Fruit fly (Drosophila melanogaster) whole organism, adult: ENCODE measurements around the gene CG13287.

Experiments
- CG11617 ChIP-seq: fragments of 200-800 bp; sonication (Bioruptor generic); optimal IDR thresholded peaks from 2 replicates; lab custom pipeline; 2017; ENCODE audit warnings: mild to moderate bottlenecking, missing biosample characterization, missing genetic modification reagents, missing genetic modification characterization
- CG12768 ChIP-seq: fragments of 200-800 bp; sonication (Bioruptor generic); optimal IDR thresholded peaks from 2 replicates; lab custom pipeline; 2017; ENCODE audit warnings: missing biosample characterization, missing genetic modification characterization, mild to moderate bottlenecking, moderate library complexity, missing genetic modification reagents
- CG14711 ChIP-seq: fragments of 200-800 bp; sonication (Bioruptor generic); optimal IDR thresholded peaks from 2 replicates; lab custom pipeline; 2018; ENCODE audit warnings: missing biosample characterization, mild to moderate bottlenecking, missing genetic modification characterization, moderate library complexity
- CG1620 ChIP-seq: fragments of 200-800 bp; sonication (Bioruptor generic); optimal IDR thresholded peaks from 2 replicates; lab custom pipeline; 2016; ENCODE audit warnings: missing biosample characterization, missing genetic modification characterization
- CG33017 ChIP-seq: fragments of 200-800 bp; sonication (Bioruptor generic); optimal IDR thresholded peaks from 2 replicates; lab custom pipeline; 2018; ENCODE audit warnings: missing biosample characterization, mild to moderate bottlenecking, missing genetic modification characterization, moderate library complexity
- CG5204 ChIP-seq: fragments of 200-800 bp; sonication (Bioruptor generic); optimal IDR thresholded peaks from 2 replicates; lab custom pipeline; 2016; ENCODE audit warnings: missing biosample characterization, missing genetic modification characterization
- CG7045 ChIP-seq: fragments of 200-800 bp; sonication (Bioruptor generic); optimal IDR thresholded peaks from 2 replicates; lab custom pipeline; 2017; ENCODE audit warnings: missing biosample characterization, mild to moderate bottlenecking, missing genetic modification characterization
- CG7101 ChIP-seq: fragments of 200-800 bp; sonication (Bioruptor generic); optimal IDR thresholded peaks from 2 replicates; lab custom pipeline; 2018; ENCODE audit warnings: missing biosample characterization, mild to moderate bottlenecking, missing genetic modification characterization, moderate library complexity
- Clk ChIP-seq: fragments of 200-800 bp; sonication (Bioruptor generic); optimal IDR thresholded peaks from 2 replicates; lab custom pipeline; 2017; ENCODE audit warnings: missing biosample characterization, missing genetic modification characterization
- Crg-1 ChIP-seq: fragments of 200-800 bp; sonication (Bioruptor generic); optimal IDR thresholded peaks from 2 replicates; lab custom pipeline; 2016; ENCODE audit warnings: missing biosample characterization, missing genetic modification characterization
- Hr96 ChIP-seq: fragments of 200-800 bp; sonication (Bioruptor generic); optimal IDR thresholded peaks from 2 replicates; lab custom pipeline; 2016; ENCODE audit warnings: missing biosample characterization, missing genetic modification characterization
- Mnt ChIP-seq: fragments of 200-800 bp; sonication (Bioruptor generic); optimal IDR thresholded peaks from 2 replicates; lab custom pipeline; 2016; ENCODE audit warnings: missing biosample characterization, mild to moderate bottlenecking, missing genetic modification characterization
- bab1 ChIP-seq: fragments of 200-800 bp; sonication (Bioruptor generic); optimal IDR thresholded peaks from 3 replicates; lab custom pipeline; 2019; ENCODE audit warnings: missing biosample characterization, mild to moderate bottlenecking, missing genetic modification characterization, moderate library complexity
- cic ChIP-seq: fragments of 200-800 bp; sonication (Bioruptor generic); optimal IDR thresholded peaks from 2 replicates; lab custom pipeline; 2017; ENCODE audit warnings: missing biosample characterization, mild to moderate bottlenecking, missing genetic modification characterization, moderate library complexity
- cnc ChIP-seq, 2 experiments: fragments of >200 bp; optimal IDR thresholded peaks; 2 replicates each; lab custom pipeline; 2017
- kay ChIP-seq: fragments of 200-800 bp; sonication (Bioruptor generic); peaks from one replicate; lab custom pipeline; 2016; ENCODE audit warnings: missing biosample characterization, missing genetic modification characterization, borderline replicate concordance
- ovo ChIP-seq: fragments of 200-800 bp; sonication (Bioruptor generic); optimal IDR thresholded peaks from 2 replicates; lab custom pipeline; 2016; ENCODE audit warnings: missing biosample characterization, missing genetic modification characterization
- pad ChIP-seq: fragments of 200-800 bp; sonication (Bioruptor generic); optimal IDR thresholded peaks from 3 replicates; lab custom pipeline; 2017; ENCODE audit warnings: missing biosample characterization, missing genetic modification characterization, mild to moderate bottlenecking, moderate library complexity, missing genetic modification reagents
- tj ChIP-seq: fragments of 200-800 bp; sonication (Bioruptor generic); optimal IDR thresholded peaks from 3 replicates; lab custom pipeline; 2017; ENCODE audit warnings: missing biosample characterization, mild to moderate bottlenecking, missing genetic modification characterization, moderate library complexity
- toe ChIP-seq: fragments of 200-800 bp; sonication (Bioruptor generic); optimal IDR thresholded peaks from 2 replicates; lab custom pipeline; 2016; ENCODE audit warnings: missing biosample characterization, missing genetic modification characterization

The CG13287 gene

dm6 chr3L:5907077-5907476 is 25.0 kb downstream of the CG13287 start, which contains the start of gene CG13288:
TSS of gene CG13288 (plus strand) at chr3L:5907381.
- no peak for TF ChIP-seq CG5204 (GFP tag; lab: Kevin White, UChicago)
- no peak for TF ChIP-seq Crg-1 (GFP tag; lab: Kevin White, UChicago)
- TF ChIP-seq CG12768: no peak
- TF ChIP-seq CG7045 (GFP tag; lab: Kevin White, UChicago): no peak
- no peak for TF ChIP-seq Mnt
- no peak for TF ChIP-seq kay (GFP tag; lab: Kevin White, UChicago)
- no peak for TF ChIP-seq cic (GFP tag; lab: Kevin White, UChicago)
- TF ChIP-seq Clk (GFP tag; lab: Kevin White, UChicago): no peak
- TF ChIP-seq toe (GFP tag; lab: Kevin White, UChicago): no peak
- TF ChIP-seq CG7101 (tag; lab: Kevin White, UChicago): no peak
- TF ChIP-seq CG11617 (GFP tag; lab: Kevin White, UChicago): no peak
- TF ChIP-seq cnc (optimal IDR thresholded peaks at IDR 0.05; lab: Kevin White, UChicago): no peak
- no peak for TF ChIP-seq tj (GFP tag; lab: Kevin White, UChicago)
- no peak for TF ChIP-seq bab1
- TF ChIP-seq pad (GFP tag; lab: Kevin White, UChicago): no peak
- no peak for TF ChIP-seq CG14711 (tag; lab: Kevin White, UChicago)
- no peak for TF ChIP-seq CG1620
- TF ChIP-seq ovo (GFP tag; lab: Kevin White, UChicago): no peak

- TF ChIP-seq Crg-1 (GFP tag; lab: Kevin White, UChicago) (no peak), Clk (GFP tag; lab: Kevin White, UChicago) (no peak), CG33017 (no peak), CG5204 (GFP tag; lab: Kevin White, UChicago) (no peak), CG12768 (no peak), cic (GFP tag; lab: Kevin White, UChicago) (peak; percentile 12), bab1 (no peak)
These were observed 38.7 kb downstream of the CG13287 start for dm6 chr3L:5920778-5921177.

dm6 chr3L:5921216-5921615 is 39.1 kb downstream of the CG13287 start, which contains the start of gene PXo:
TSS of gene PXo (minus strand) at chr3L:5921316.
- TF ChIP-seq CG5204 (GFP tag; lab: Kevin White, UChicago) (no peak), pad (GFP tag; lab: Kevin White, UChicago) (no peak), CG12768 (no peak), CG1620 (no peak), CG33017 (no peak), CG7101 (tag; lab: Kevin White, UChicago) (no peak), cnc (optimal IDR thresholded peaks at IDR 0.05; lab: Kevin White, UChicago) (no peak), CG14711 (tag; lab: Kevin White, UChicago) (no peak), cic (GFP tag; lab: Kevin White, UChicago) (no peak)

DNA sequence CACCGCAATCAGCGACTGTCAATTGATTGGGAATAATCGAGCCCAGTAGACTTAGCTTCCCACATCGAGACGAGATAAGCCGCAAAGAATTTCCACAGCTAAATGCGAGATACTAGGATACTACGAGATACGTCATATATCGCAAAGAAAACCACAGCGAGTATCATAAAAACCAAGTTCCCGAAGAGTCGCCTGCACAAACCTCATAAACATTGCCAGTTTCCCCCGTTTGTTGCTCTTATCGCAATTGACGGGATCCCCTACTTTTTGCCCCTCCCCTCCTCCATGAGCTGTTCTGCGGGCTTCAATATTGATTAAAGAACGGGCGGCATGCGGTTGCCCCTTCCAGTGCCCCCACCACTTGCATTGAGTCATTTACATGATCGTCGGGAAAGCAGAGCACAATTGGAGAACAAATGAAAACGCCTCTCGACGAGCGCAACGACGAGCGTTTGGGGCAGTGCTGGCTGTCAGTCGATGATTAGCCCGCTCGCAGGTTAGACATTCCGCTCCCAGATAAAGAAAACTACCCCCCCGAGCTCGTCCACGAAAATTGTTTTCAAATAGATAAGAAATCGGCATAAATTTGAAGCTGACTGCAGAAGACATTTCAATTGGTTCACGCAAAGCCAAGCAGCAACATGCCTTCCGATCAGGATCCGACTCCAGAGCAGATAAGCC is 40.0 kb downstream of the CG13287 start, which contains the start of gene CG32407:
CG32407 (plus strand) TSS at position 51 of the 681 bp plus-strand sequence.
- TF ChIP-seq cic (GFP tag; lab: Kevin White, UChicago): peak; percentile 59
- TF ChIP-seq toe (GFP tag; lab: Kevin White, UChicago): peak; percentile 8
- TF ChIP-seq CG12768: peak; percentile 45
- no peak for TF ChIP-seq Clk (GFP tag; lab: Kevin White, UChicago)
- no peak for TF ChIP-seq CG14711 (tag; lab: Kevin White, UChicago)
- TF ChIP-seq pad (GFP tag; lab: Kevin White, UChicago): peak; percentile 64
- peak; percentile 13 for TF ChIP-seq CG11617 (GFP tag; lab: Kevin White, UChicago)
- TF ChIP-seq Hr96 (GFP tag; lab: Kevin White, UChicago): peak; percentile 53
- TF ChIP-seq Mnt: peak; percentile 71
- TF ChIP-seq CG33017: no peak
- no peak for TF ChIP-seq CG1620
- TF ChIP-seq tj (GFP tag; lab: Kevin White, UChicago): no peak
- TF ChIP-seq ovo (GFP tag; lab: Kevin White, UChicago): peak; percentile 24
- TF ChIP-seq CG5204 (GFP tag; lab: Kevin White, UChicago): no peak
- TF ChIP-seq CG7045 (GFP tag; lab: Kevin White, UChicago): peak; percentile 6
- TF ChIP-seq Crg-1 (GFP tag; lab: Kevin White, UChicago): peak; percentile 36
- TF ChIP-seq cnc (optimal IDR thresholded peaks at IDR 0.05; lab: Kevin White, UChicago): no peak
- TF ChIP-seq kay (GFP tag; lab: Kevin White, UChicago): no peak
- no peak for TF ChIP-seq bab1
- TF ChIP-seq CG7101 (tag; lab: Kevin White, UChicago): peak; percentile 23

dm6 chr3L:5923646-5924122 is 41.6 kb downstream of the CG13287 start, which contains the start of gene CG33523:
TSS of gene CG33523 (plus strand) at chr3L:5923862.
- peak; percentile 43 for TF ChIP-seq Hr96 (GFP tag; lab: Kevin White, UChicago)
- peak; percentile 41 for TF ChIP-seq CG12768
- peak; percentile 79 for TF ChIP-seq ovo (GFP tag; lab: Kevin White, UChicago)
- peak; percentile 42 for TF ChIP-seq Mnt
- TF ChIP-seq cic (GFP tag; lab: Kevin White, UChicago): peak; percentile 39
- no peak for TF ChIP-seq Crg-1 (GFP tag; lab: Kevin White, UChicago)
